Worm (Caenorhabditis elegans): ENCODE measurements around the gene F54B3.1.

Gene F54B3.1

DNA sequence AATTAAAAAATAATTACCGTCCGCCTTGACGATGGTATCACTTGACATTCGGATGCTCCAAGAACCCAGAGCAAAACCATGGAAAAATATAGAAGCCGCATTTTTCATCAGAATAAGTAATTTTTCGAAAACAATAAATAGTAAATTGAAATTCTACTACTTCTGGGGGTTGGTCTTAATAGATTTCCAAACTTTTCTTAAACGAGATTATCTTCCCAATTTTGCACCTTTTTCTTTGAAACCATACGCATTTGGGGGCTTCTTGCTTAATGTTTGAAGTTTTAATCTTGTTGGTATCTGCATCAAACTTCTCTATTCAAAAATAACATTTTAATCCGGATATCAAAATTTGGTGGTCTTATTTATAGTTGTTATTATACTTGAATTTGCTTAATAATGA is 65.1 kb downstream of the F54B3.1 start, which contains the start of gene gcy-5:
Gene gcy-5, minus strand, starts transcription at position 101 of the 400 bp plus-strand sequence.
- no peak for TF ChIP-seq med-1 (GFP tag; optimal IDR thresholded peaks at IDR 0.05; ENCODE audit: insufficient read depth)
- no peak for TF ChIP-seq T22C8.4 (GFP tag; IDR thresholded peaks at IDR 0.05)
- TF ChIP-seq tab-1 (GFP tag; IDR thresholded peaks at IDR 0.05), result no peak
- no peak for TF ChIP-seq ztf-29 (GFP tag; IDR thresholded peaks at IDR 0.05)
- TF ChIP-seq cog-1 (tag; optimal IDR thresholded peaks at IDR 0.05), result no peak
- TF ChIP-seq ref-1 (GFP tag; conservative IDR thresholded peaks at IDR 0.05), result no peak
- no peak for TF ChIP-seq klf-2 (GFP tag; conservative IDR thresholded peaks at IDR 0.05)
- TF ChIP-seq ztf-23 (GFP tag; IDR thresholded peaks at IDR 0.05), result no peak
- TF ChIP-seq flt-1 (GFP tag; IDR thresholded peaks at IDR 0.05), result no peak

DNA sequence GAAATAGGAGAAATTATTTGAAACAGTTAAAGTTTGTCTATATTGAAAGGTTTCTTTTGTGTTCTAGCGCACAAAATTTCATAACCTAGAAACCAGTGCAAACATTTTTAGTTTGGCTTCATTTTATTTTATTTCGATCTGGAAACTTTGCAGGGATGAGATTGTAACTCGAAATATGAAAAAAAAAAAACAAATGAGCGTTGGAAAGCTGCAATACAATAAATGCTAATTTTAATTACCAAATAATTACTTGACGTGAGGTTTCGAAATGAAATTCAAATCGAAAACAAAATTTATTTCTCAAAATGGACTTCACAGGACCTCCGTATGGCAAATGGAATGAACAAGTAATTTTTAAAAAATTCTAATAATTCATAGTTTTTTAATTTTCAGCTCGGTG is 65.9 kb downstream of the F54B3.1 start, which contains the start of gene M02G9.4:
Gene M02G9.4, plus strand, starts transcription at position 301 of the 400 bp plus-strand sequence.
- TF ChIP-seq cog-1 (tag; optimal IDR thresholded peaks at IDR 0.05), result no peak
- no peak for TF ChIP-seq tab-1 (GFP tag; IDR thresholded peaks at IDR 0.05)
- TF ChIP-seq klf-2 (GFP tag; conservative IDR thresholded peaks at IDR 0.05), result no peak
- TF ChIP-seq ref-1 (GFP tag; conservative IDR thresholded peaks at IDR 0.05), result no peak
- TF ChIP-seq T22C8.4 (GFP tag; IDR thresholded peaks at IDR 0.05), result no peak
- no peak for TF ChIP-seq flt-1 (GFP tag; IDR thresholded peaks at IDR 0.05)
- no peak for TF ChIP-seq ztf-29 (GFP tag; IDR thresholded peaks at IDR 0.05)
- TF ChIP-seq ztf-23 (GFP tag; IDR thresholded peaks at IDR 0.05), result no peak
- TF ChIP-seq med-1 (GFP tag; optimal IDR thresholded peaks at IDR 0.05; ENCODE audit: insufficient read depth), result no peak
